Worm (Caenorhabditis elegans): ENCODE measurements around the gene F40G9.5.

ce11 chrIII:203953-204352 lies 22.9 kb downstream of the F40G9.5 start:
- TF ChIP-seq hlh-6 (tag; optimal IDR thresholded peaks at IDR 0.05) (no peak), unc-86 (tag; optimal IDR thresholded peaks at IDR 0.05) (no peak), pha-4 (tag; optimal IDR thresholded peaks at IDR 0.05) (no peak), dmd-4 (tag; optimal IDR thresholded peaks at IDR 0.05; ENCODE audit: borderline replicate concordance) (no peak), sox-2 (GFP tag; IDR thresholded peaks at IDR 0.05) (no peak), tbx-2 (tag; optimal IDR thresholded peaks at IDR 0.05) (no peak), sox-4 (tag; optimal IDR thresholded peaks at IDR 0.05) (no peak), nfya-1 (tag; optimal IDR thresholded peaks at IDR 0.05) (no peak), hlh-15 (tag; optimal IDR thresholded peaks at IDR 0.05) (no peak)
